Fruit fly (Drosophila melanogaster) whole organism, prepupa: ENCODE measurements around the gene CG2794.
A peak's percentile ranks its signal among the peaks of the same experiment; 100 is the strongest.

Source experiments
- CG11762 ChIP-seq: fragments of 200-800 bp; sonication (Bioruptor generic); optimal IDR thresholded peaks from 3 replicates; lab custom pipeline; 2016; ENCODE audit warnings: missing biosample characterization, missing genetic modification characterization; ENCODE audit not compliant: insufficient read depth
- CG11902 ChIP-seq: fragments of 200-800 bp; sonication (Bioruptor generic); optimal IDR thresholded peaks from 3 replicates; lab custom pipeline; 2016; ENCODE audit warnings: missing biosample characterization, missing genetic modification characterization
- CG1621 ChIP-seq: fragments of 200-800 bp; sonication (Bioruptor generic); optimal IDR thresholded peaks from 3 replicates; lab custom pipeline; 2018; ENCODE audit warnings: missing biosample characterization, mild to moderate bottlenecking, missing genetic modification characterization
- CG3032 ChIP-seq: fragments of 200-800 bp; optimal IDR thresholded peaks from 2 replicates; lab custom pipeline; 2019; ENCODE audit warnings: missing biosample characterization, mild to moderate bottlenecking, missing genetic modification characterization, moderate library complexity
- CG32006 ChIP-seq: fragments of 200-800 bp; sonication (Bioruptor generic); optimal IDR thresholded peaks from 3 replicates; lab custom pipeline; 2017; ENCODE audit warnings: missing biosample characterization, mild to moderate bottlenecking, missing genetic modification characterization
- CG3919 ChIP-seq: fragments of 200-800 bp; sonication (Bioruptor generic); optimal IDR thresholded peaks from 3 replicates; lab custom pipeline; 2016; ENCODE audit warnings: missing biosample characterization, missing genetic modification characterization
- CG6163 ChIP-seq: fragments of 200-800 bp; sonication (Bioruptor generic); IDR thresholded peaks from 3 replicates; pipeline ENCODE4 v1.3.6; 2022; ENCODE audit warnings: missing biosample characterization, missing genetic modification characterization
- CG6808 ChIP-seq: fragments of 200-800 bp; sonication (Bioruptor generic); optimal IDR thresholded peaks from 3 replicates; lab custom pipeline; 2017; ENCODE audit warnings: missing biosample characterization, missing genetic modification characterization, mild to moderate bottlenecking, moderate library complexity, missing genetic modification reagents
- CG7368 ChIP-seq: fragments of 200-800 bp; sonication (Bioruptor generic); optimal IDR thresholded peaks from 3 replicates; lab custom pipeline; 2016; ENCODE audit warnings: missing biosample characterization, missing genetic modification characterization
- CG8632 ChIP-seq: fragments of 200-800 bp; sonication (Bioruptor generic); optimal IDR thresholded peaks from 3 replicates; lab custom pipeline; 2016; ENCODE audit warnings: missing biosample characterization, missing genetic modification characterization
- CG9139 ChIP-seq: fragments of 200-800 bp; sonication (Bioruptor generic); optimal IDR thresholded peaks from 3 replicates; lab custom pipeline; 2017; ENCODE audit warnings: missing biosample characterization, mild to moderate bottlenecking, missing genetic modification characterization
- Ets96B ChIP-seq: fragments of 200-800 bp; optimal IDR thresholded peaks from 2 replicates; lab custom pipeline; 2019; ENCODE audit warnings: missing biosample characterization, mild to moderate bottlenecking, missing genetic modification characterization, moderate library complexity
- Gug ChIP-seq: fragments of 200-800 bp; sonication (Bioruptor generic); IDR thresholded peaks from 2 replicates; pipeline ENCODE4 v1.3.6; 2022; ENCODE audit warnings: missing biosample characterization, missing genetic modification characterization
- Hr38 ChIP-seq: sonication (Bioruptor generic); optimal IDR thresholded peaks from 2 replicates; lab custom pipeline; 2016; ENCODE audit warnings: missing biosample characterization, missing genetic modification characterization
- Hr4 ChIP-seq: fragments of 200-800 bp; sonication (Bioruptor generic); optimal IDR thresholded peaks from 3 replicates; lab custom pipeline; 2016; ENCODE audit warnings: missing biosample characterization, missing genetic modification characterization
- OdsH ChIP-seq: fragments of 200-800 bp; sonication (Bioruptor generic); optimal IDR thresholded peaks from 3 replicates; lab custom pipeline; 2016; ENCODE audit warnings: missing biosample characterization, missing genetic modification characterization
- Sox14 ChIP-seq: fragments of 200-800 bp; sonication (Bioruptor generic); optimal IDR thresholded peaks from 3 replicates; lab custom pipeline; 2016; ENCODE audit warnings: missing biosample characterization, missing genetic modification characterization
- acj6 ChIP-seq: fragments of 200-800 bp; sonication (Bioruptor generic); optimal IDR thresholded peaks from 3 replicates; lab custom pipeline; 2016; ENCODE audit warnings: missing biosample characterization, missing genetic modification characterization
- dac ChIP-seq: fragments of 200-800 bp; sonication (Bioruptor generic); optimal IDR thresholded peaks from 2 replicates; lab custom pipeline; 2017; ENCODE audit warnings: missing biosample characterization, mild to moderate bottlenecking, missing genetic modification characterization
- eg ChIP-seq: fragments of 200-800 bp; sonication (Bioruptor generic); IDR thresholded peaks from 3 replicates; pipeline ENCODE4 v1.3.6; 2022; ENCODE audit warnings: missing biosample characterization, missing genetic modification characterization
- esn ChIP-seq: fragments of 200-800 bp; sonication (Bioruptor generic); optimal IDR thresholded peaks from 2 replicates; lab custom pipeline; 2016; ENCODE audit warnings: missing biosample characterization, mild to moderate bottlenecking, missing genetic modification characterization, moderate library complexity
- fd59A ChIP-seq: fragments of 200-800 bp; sonication (Bioruptor generic); optimal IDR thresholded peaks from 2 replicates; lab custom pipeline; 2017; ENCODE audit warnings: missing biosample characterization, mild to moderate bottlenecking, missing genetic modification characterization, missing genetic modification reagents
- fkh ChIP-seq: fragments of 200-800 bp; sonication (Bioruptor generic); optimal IDR thresholded peaks from 3 replicates; lab custom pipeline; 2017; ENCODE audit warnings: missing biosample characterization, mild to moderate bottlenecking, missing genetic modification characterization, moderate library complexity
- lz ChIP-seq: fragments of 200-800 bp; sonication (Bioruptor generic); optimal IDR thresholded peaks from 3 replicates; lab custom pipeline; 2016; ENCODE audit warnings: missing biosample characterization, missing genetic modification characterization
- net ChIP-seq: fragments of 200-800 bp; sonication (Bioruptor generic); optimal IDR thresholded peaks from 3 replicates; lab custom pipeline; 2016; ENCODE audit warnings: missing biosample characterization, missing genetic modification characterization
- pdm3 ChIP-seq: fragments of 200-800 bp; sonication (Bioruptor generic); optimal IDR thresholded peaks from 3 replicates; lab custom pipeline; 2016; ENCODE audit warnings: missing biosample characterization, missing genetic modification characterization
- spab ChIP-seq: fragments of 200-800 bp; sonication (Bioruptor generic); optimal IDR thresholded peaks from 2 replicates; lab custom pipeline; 2017; ENCODE audit warnings: missing biosample characterization, mild to moderate bottlenecking, missing genetic modification characterization, missing genetic modification reagents
- ss ChIP-seq, 2 experiments: fragments of 200-800 bp; sonication (Bioruptor generic); optimal IDR thresholded peaks; 2 replicates in 1 of 2; 3 replicates in 1 of 2; lab custom pipeline; 2017 to 2018; ENCODE audit warnings: mild to moderate bottlenecking in 2 of 2, missing biosample characterization in 2 of 2, missing genetic modification characterization in 2 of 2, moderate library complexity in 1 of 2
- svp ChIP-seq: fragments of 200-800 bp; sonication (Bioruptor generic); peaks from one replicate; lab custom pipeline; 2016; ENCODE audit warnings: missing biosample characterization, missing genetic modification characterization
- vri ChIP-seq: fragments of 200-800 bp; sonication (Bioruptor generic); optimal IDR thresholded peaks from 3 replicates; lab custom pipeline; 2016; ENCODE audit warnings: missing biosample characterization, mild to moderate bottlenecking, missing genetic modification characterization

CG2794 gene

DNA sequence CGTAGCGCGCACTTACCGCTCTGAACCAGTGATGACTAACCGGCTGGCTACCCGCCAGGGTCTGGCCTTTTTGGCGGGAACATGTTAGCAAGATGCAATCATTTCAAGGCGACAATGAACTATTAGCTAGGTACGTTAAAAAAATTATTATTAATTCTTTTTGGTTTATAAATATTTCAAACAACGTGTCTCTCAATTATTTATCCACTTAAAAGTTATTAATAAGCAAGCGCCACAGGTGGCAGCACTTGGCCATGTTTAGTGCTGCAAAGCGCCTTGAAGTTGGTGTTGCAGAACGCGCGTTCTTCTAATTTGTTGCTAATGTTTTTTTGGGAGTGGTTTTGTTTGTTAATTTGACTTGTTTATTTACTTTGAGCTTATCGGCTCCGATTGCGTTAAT lies 10.3 kb downstream of the CG2794 start, which contains the start of the genes Ipk2 and cold (continued):
- peak; percentile 87 for TF ChIP-seq lz (GFP tag; lab: Kevin White, UChicago)
- no peak for TF ChIP-seq spab
- TF ChIP-seq ss (GFP tag; optimal IDR thresholded peaks at IDR 0.05; lab: Kevin White, UChicago): no peak
- no peak for TF ChIP-seq dac
- peak; percentile 65; the same call in 2 of the 3 replicates for TF ChIP-seq CG6163 (GFP tag; lab: Robert Waterston, UW)
- no peak for TF ChIP-seq CG9139 (GFP tag; lab: Kevin White, UChicago)
- TF ChIP-seq CG32006 (GFP tag; lab: Kevin White, UChicago): no peak
- TF ChIP-seq, all 60 proteins: peak for 31

DNA sequence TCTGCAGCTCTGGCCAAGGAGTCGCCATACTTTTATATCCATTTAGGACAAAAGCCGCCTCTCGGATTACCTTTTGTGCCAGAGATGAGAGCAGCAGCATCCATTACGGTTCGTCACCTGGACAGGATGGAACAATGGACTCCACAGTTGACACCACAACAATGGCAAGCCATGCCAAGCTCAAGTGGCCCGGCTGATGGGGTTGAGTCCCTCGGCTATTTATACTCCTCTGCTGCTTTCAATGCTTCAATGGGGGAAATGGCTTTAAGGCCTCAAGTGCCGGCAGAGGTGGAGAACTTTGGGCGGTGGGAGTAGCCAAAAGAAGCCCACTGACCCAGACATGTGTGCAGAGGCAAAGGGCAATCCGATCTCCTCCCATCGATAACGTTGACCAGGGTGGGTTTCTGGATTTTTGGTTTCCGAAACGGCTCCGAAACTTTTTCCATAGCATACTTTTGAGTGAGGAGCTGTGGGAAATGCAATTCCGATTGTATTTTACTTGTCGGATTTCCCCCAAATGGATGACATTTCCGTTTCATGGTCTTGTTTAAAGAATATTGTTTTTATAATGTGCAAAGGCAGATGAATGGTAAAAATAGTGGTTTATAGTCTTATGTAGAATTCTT lies 12.7 kb downstream of the CG2794 start, which contains the start of gene Ptth:
Gene Ptth, minus strand, starts transcription at position 338 of the 626 bp plus-strand sequence.
- TF ChIP-seq Hr4 (GFP tag; lab: Kevin White, UChicago) (no peak), svp (peak; percentile 94)

DNA sequence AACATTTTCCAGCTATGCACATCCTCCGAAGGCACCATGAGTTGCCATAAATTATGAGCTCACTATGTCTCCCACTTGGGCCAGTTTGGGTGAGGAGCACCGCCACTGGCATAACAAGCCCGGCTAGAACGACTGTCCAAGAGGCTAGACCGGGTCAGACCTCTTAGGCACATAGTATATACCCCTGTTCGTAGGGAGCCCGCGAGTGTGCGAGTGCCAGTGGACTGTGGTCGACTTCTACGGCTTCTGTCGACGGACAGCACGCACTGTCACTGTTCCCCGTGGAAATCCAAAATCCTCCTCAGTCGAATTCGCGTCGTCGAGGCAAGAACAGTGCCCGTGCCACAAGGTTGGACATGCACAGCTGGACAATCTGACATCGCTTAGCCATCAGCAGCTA lies 13.2 kb downstream of the CG2794 start, which contains the start of gene Pph13:
Gene Pph13, plus strand, starts transcription at position 301 of the 400 bp plus-strand sequence.
- TF ChIP-seq Gug (GFP tag; lab: Robert Waterston, UW) (no peak), CG11902 (no peak), pdm3 (GFP tag; lab: Kevin White, UChicago) (no peak), Ets96B (tag; lab: Kevin White, UChicago) (no peak)

DNA sequence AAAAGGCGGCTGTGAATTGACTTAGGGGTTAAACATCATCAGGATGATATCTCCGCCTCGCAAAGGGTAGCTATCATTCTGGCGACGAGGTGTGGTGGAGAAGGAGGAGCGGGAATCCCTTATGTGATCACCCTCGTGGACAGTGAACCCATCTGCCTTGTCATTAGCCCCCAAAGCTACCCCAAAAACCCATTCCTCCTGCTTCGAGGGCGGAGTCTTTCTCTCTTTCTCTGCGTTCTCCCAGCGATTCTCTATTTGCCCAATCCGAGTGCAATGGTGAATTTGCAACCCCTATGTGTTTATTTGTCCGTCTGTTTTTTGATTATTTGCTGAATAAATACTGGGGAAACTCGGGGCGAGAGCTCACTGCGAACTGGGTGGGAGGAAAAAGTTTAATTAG lies 21.3 kb downstream of the CG2794 start:
- TF ChIP-seq fd59A (GFP tag; lab: Kevin White, UChicago) (no peak), dac (no peak), vri (GFP tag; lab: Kevin White, UChicago) (no peak), CG1621 (tag; lab: Kevin White, UChicago) (no peak), CG6808 (GFP tag; lab: Kevin White, UChicago) (no peak)

DNA sequence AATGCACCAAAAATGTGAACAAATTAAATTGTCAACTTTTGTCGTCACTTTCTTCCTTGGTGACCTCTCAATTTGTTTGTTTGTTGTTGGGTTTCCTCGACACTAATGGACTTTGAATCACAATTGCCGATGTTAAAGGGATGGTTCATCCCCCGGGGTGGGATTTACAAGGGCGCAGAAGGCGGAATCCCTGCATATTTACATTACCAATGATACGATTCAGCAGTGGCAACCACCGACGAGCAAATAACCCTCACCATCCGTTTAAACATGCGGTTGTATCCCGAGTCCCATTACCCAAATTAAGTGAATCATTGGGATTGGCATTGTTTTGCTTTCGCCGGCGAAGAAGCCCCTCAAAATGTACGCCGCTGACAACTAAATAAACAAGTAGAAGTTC lies 27.5 kb downstream of the CG2794 start:
- TF ChIP-seq net (GFP tag; lab: Kevin White, UChicago): no peak
- TF ChIP-seq Hr38 (GFP tag; lab: Kevin White, UChicago): no peak
- peak; percentile 6 for TF ChIP-seq fkh (GFP tag; lab: Kevin White, UChicago)
- TF ChIP-seq, all 60 proteins: peak for 1

DNA sequence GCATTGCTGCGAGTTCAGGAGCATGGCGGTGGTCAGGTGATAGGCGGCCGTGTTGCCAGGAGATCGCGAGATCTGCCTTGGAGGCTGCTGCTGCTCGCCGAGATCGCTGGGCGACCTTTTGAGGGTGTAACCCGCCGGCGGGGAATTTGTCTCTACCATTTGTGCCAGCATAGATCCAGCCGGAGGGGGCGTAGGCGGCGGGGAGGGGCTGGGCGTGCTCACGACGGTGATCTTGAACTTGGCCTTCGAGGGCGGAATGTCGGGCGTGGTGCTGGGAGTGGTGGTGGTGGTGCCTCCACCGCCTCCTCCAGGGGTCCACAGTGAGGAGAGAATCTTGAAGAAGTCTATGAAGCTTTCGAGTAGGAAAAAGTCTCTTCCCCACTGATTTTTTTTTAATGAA lies 30.1 kb downstream of the CG2794 start:
- TF ChIP-seq pdm3 (GFP tag; lab: Kevin White, UChicago): no peak
- TF ChIP-seq Sox14 (GFP tag; lab: Kevin White, UChicago): no peak
- no peak for TF ChIP-seq svp
- TF ChIP-seq Hr4 (GFP tag; lab: Kevin White, UChicago): no peak

DNA sequence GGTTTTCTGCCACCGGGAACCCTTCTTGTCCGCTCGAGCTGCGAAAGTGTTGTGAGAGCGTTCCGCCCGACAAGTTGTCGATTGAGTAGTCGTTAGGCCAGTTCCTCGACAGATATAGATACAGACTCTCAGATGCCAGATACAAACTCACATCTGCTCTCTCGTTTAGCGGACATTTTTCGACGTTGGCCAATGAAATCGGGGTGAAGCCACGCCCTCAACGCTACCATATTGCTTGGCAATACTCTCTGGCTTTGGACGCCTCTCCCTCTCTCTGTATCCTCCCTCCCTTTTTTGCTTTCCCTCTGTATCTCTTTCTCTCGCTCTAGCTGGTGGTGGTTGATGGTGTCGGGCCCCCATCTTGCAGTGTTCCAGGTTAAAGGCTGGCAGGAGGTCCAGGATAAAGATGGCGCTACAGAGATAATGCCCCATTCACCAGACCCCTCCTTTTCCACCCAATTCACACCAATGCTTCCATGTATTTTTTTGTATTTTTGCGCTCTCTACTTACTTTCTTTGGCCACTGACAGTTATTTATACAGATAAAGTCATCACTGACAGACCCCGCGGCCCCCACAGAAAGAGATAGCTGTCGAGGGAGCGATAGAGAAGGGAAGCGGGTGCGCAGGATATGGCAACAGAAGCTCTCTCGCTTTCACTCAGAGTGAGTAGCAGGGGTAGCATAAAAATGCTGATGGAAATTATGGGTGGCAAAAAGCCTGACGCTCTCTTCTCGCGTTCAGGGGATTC lies 30.8 kb downstream of the CG2794 start, which contains the start of gene Gsc:
Gene Gsc, minus strand, starts transcription at position 51 of the 750 bp plus-strand sequence.
- no peak for TF ChIP-seq Hr38 (GFP tag; lab: Kevin White, UChicago)
- no peak for TF ChIP-seq CG9139 (GFP tag; lab: Kevin White, UChicago)
- TF ChIP-seq eg (GFP tag; lab: Robert Waterston, UW): no peak
- TF ChIP-seq esn: no peak
- TF ChIP-seq CG3032 (tag; lab: Kevin White, UChicago): no peak
- no peak for TF ChIP-seq lz (GFP tag; lab: Kevin White, UChicago)
- TF ChIP-seq CG3919: no peak
- TF ChIP-seq fkh (GFP tag; lab: Kevin White, UChicago): peak; percentile 15
- no peak for TF ChIP-seq OdsH
- TF ChIP-seq CG11762 (GFP tag; lab: Kevin White, UChicago): no peak
- TF ChIP-seq CG8632 (GFP tag; lab: Kevin White, UChicago): no peak
- peak; percentile 30 for TF ChIP-seq CG7368 (GFP tag; lab: Kevin White, UChicago)
- TF ChIP-seq ss (GFP tag; optimal IDR thresholded peaks at IDR 0.05; lab: Kevin White, UChicago): no peak
- no peak for TF ChIP-seq acj6 (GFP tag; lab: Kevin White, UChicago)
- TF ChIP-seq, all 60 proteins: peak for 2
